Fruit fly (Drosophila melanogaster) whole organism, embryonic: ENCODE measurements around the gene CG10283.

Experiments
- Atf3 ChIP-seq: fragments of 200-800 bp; sonication (Bioruptor generic); optimal IDR thresholded peaks from 3 replicates; lab custom pipeline; 2016; ENCODE audit warnings: missing biosample characterization, missing genetic modification characterization
- BEAF-32 ChIP-seq: fragments of 200-800 bp; sonication (Bioruptor generic); optimal IDR thresholded peaks from 3 replicates; lab custom pipeline; 2017; ENCODE audit warnings: missing biosample characterization, missing genetic modification characterization, mild to moderate bottlenecking, moderate library complexity, missing genetic modification reagents
- CG10321 ChIP-seq: fragments of 200-800 bp; sonication (Bioruptor generic); IDR thresholded peaks from 2 replicates; pipeline ENCODE4 v1.3.6; 2022; ENCODE audit warnings: missing biosample characterization, missing genetic modification characterization
- CG11085 ChIP-seq: fragments of 200-800 bp; sonication (Bioruptor generic); IDR thresholded peaks from 2 replicates; pipeline ENCODE4 v1.3.6; 2022; ENCODE audit warnings: missing biosample characterization, missing genetic modification characterization
- CG11456 ChIP-seq: fragments of 200-800 bp; sonication (Bioruptor generic); IDR thresholded peaks from 3 replicates; pipeline ENCODE4 v1.3.6; 2022; ENCODE audit warnings: missing biosample characterization, missing genetic modification characterization
- CG13287 ChIP-seq: fragments of 200-800 bp; sonication (Bioruptor generic); IDR thresholded peaks from 2 replicates; pipeline ENCODE4 v1.3.6; 2022; ENCODE audit warnings: missing biosample characterization, missing genetic modification characterization; ENCODE audit not compliant: partially characterized antibody
- CG14014 ChIP-seq: fragments of 200-800 bp; sonication (Bioruptor generic); IDR thresholded peaks from 2 replicates; pipeline ENCODE4 v1.3.6; 2022; ENCODE audit warnings: missing biosample characterization, missing genetic modification characterization
- CG16815 ChIP-seq: fragments of 200-800 bp; sonication (Bioruptor generic); optimal IDR thresholded peaks from 3 replicates; lab custom pipeline; 2017; ENCODE audit warnings: missing biosample characterization, mild to moderate bottlenecking, missing genetic modification characterization
- CG17359 ChIP-seq: fragments of 200-800 bp; sonication (Bioruptor generic); optimal IDR thresholded peaks from 3 replicates; lab custom pipeline; 2018; ENCODE audit warnings: missing biosample characterization, mild to moderate bottlenecking, missing genetic modification characterization, moderate library complexity
- CG3995 ChIP-seq: fragments of 200-800 bp; sonication (Bioruptor generic); optimal IDR thresholded peaks from 3 replicates; lab custom pipeline; 2016; ENCODE audit warnings: missing biosample characterization, missing genetic modification characterization
- CG6813 ChIP-seq: fragments of 200-800 bp; sonication (Bioruptor generic); optimal IDR thresholded peaks from 2 replicates; lab custom pipeline; 2017; ENCODE audit warnings: missing biosample characterization, missing genetic modification characterization, mild to moderate bottlenecking, moderate library complexity, missing genetic modification reagents
- CG7357 ChIP-seq: fragments of 200-800 bp; sonication (Bioruptor generic); IDR thresholded peaks from 3 replicates; pipeline ENCODE4 v1.3.6; 2022; ENCODE audit warnings: missing biosample characterization, missing genetic modification characterization
- CG8359 ChIP-seq: fragments of 200-800 bp; sonication (Bioruptor generic); optimal IDR thresholded peaks from 2 replicates; lab custom pipeline; 2017; ENCODE audit warnings: missing biosample characterization, mild to moderate bottlenecking, missing genetic modification characterization, borderline replicate concordance
- Chrac-16 ChIP-seq: fragments of 200-800 bp; sonication (Bioruptor generic); optimal IDR thresholded peaks from 3 replicates; lab custom pipeline; 2016; ENCODE audit warnings: missing biosample characterization, missing genetic modification characterization
- Dbx ChIP-seq: fragments of 200-800 bp; sonication (Bioruptor generic); IDR thresholded peaks from 3 replicates; pipeline ENCODE4 v1.3.6; 2022; ENCODE audit warnings: missing biosample characterization, missing genetic modification characterization
- Dll ChIP-seq: fragments of 200-800 bp; sonication (Bioruptor generic); IDR thresholded peaks from 4 replicates; pipeline ENCODE4 v1.3.6; 2022; ENCODE audit warnings: missing biosample characterization, missing genetic modification characterization; ENCODE audit not compliant: partially characterized antibody
- Dp ChIP-seq: fragments of 200-800 bp; sonication (Bioruptor generic); optimal IDR thresholded peaks from 2 replicates; lab custom pipeline; 2018; ENCODE audit warnings: missing biosample characterization, mild to moderate bottlenecking, missing genetic modification characterization, moderate library complexity
- Ets97D ChIP-seq: fragments of 200-800 bp; sonication (Bioruptor generic); optimal IDR thresholded peaks from 3 replicates; lab custom pipeline; 2016; ENCODE audit warnings: missing biosample characterization, missing genetic modification characterization
- HmgD ChIP-seq: fragments of 200-800 bp; sonication (Bioruptor generic); optimal IDR thresholded peaks from 3 replicates; lab custom pipeline; 2016; ENCODE audit warnings: missing biosample characterization, missing genetic modification characterization
- MTF-1 ChIP-seq: fragments of 200-800 bp; sonication (Bioruptor generic); optimal IDR thresholded peaks from 2 replicates; lab custom pipeline; 2018; ENCODE audit warnings: missing biosample characterization, mild to moderate bottlenecking, missing genetic modification characterization, borderline replicate concordance
- Med ChIP-seq: fragments of 200-800 bp; sonication (Bioruptor generic); peaks from one replicate; lab custom pipeline; 2016; ENCODE audit warnings: missing biosample characterization, missing genetic modification characterization, mild to moderate bottlenecking, inconsistent platforms, moderate library complexity
- NC2α ChIP-seq: fragments of 200-800 bp; sonication (Bioruptor generic); optimal IDR thresholded peaks from 2 replicates; lab custom pipeline; 2016; ENCODE audit warnings: missing biosample characterization, missing genetic modification characterization
- Nf-YA ChIP-seq: fragments of 200-800 bp; sonication (Bioruptor generic); IDR thresholded peaks from 2 replicates; pipeline ENCODE4 v1.3.6; 2022; ENCODE audit warnings: missing biosample characterization, missing genetic modification characterization
- Opbp ChIP-seq: fragments of 200-800 bp; sonication (Bioruptor generic); IDR thresholded peaks from 3 replicates; pipeline ENCODE4 v1.3.6; 2022; ENCODE audit warnings: missing biosample characterization, missing genetic modification characterization; ENCODE audit not compliant: partially characterized antibody
- Ptx1 ChIP-seq: fragments of 200-800 bp; sonication (Bioruptor generic); IDR thresholded peaks from 2 replicates; pipeline ENCODE4 v1.3.6; 2022; ENCODE audit warnings: missing biosample characterization, missing genetic modification characterization
- Trl ChIP-seq, 3 experiments: fragments of >200 bp in 2 of 3; fragments of 200-800 bp in 1 of 3; sonication (Bioruptor generic) in 1 of 3; optimal IDR thresholded peaks; 2 replicates in 1 of 3; 3 replicates in 2 of 3; lab custom pipeline; 2016 to 2017; ENCODE audit warnings: missing biosample characterization in 1 of 3, missing genetic modification characterization in 1 of 3
- abd-A ChIP-seq: fragments of 200-800 bp; sonication (Bioruptor generic); optimal IDR thresholded peaks from 3 replicates; lab custom pipeline; 2019; ENCODE audit warnings: missing biosample characterization, mild to moderate bottlenecking, missing genetic modification characterization, moderate library complexity
- ap ChIP-seq: fragments of 200-800 bp; sonication (Bioruptor generic); IDR thresholded peaks from 2 replicates; pipeline ENCODE4 v1.3.6; 2022; ENCODE audit warnings: missing biosample characterization, missing genetic modification characterization
- chm ChIP-seq: fragments of 200-800 bp; sonication (Bioruptor generic); IDR thresholded peaks from 2 replicates; pipeline ENCODE4 v1.3.6; 2022; ENCODE audit warnings: missing biosample characterization, missing genetic modification characterization
- ems ChIP-seq: fragments of 200-800 bp; sonication (Bioruptor generic); optimal IDR thresholded peaks from 3 replicates; lab custom pipeline; 2016; ENCODE audit warnings: missing biosample characterization, missing genetic modification characterization
- ewg ChIP-seq: fragments of 200-800 bp; sonication (Bioruptor generic); optimal IDR thresholded peaks from 3 replicates; lab custom pipeline; 2017; ENCODE audit warnings: mild to moderate bottlenecking, missing biosample characterization, missing genetic modification reagents, missing genetic modification characterization
- eyg ChIP-seq: fragments of 200-800 bp; sonication (Bioruptor generic); optimal IDR thresholded peaks from 3 replicates; lab custom pipeline; 2016; ENCODE audit warnings: missing biosample characterization, missing genetic modification characterization
- gcm2 ChIP-seq: fragments of 200-800 bp; sonication (Bioruptor generic); optimal IDR thresholded peaks from 2 replicates; lab custom pipeline; 2016; ENCODE audit warnings: missing biosample characterization, missing genetic modification characterization
- grau ChIP-seq: fragments of 200-800 bp; optimal IDR thresholded peaks from 3 replicates; lab custom pipeline; 2019; ENCODE audit warnings: missing biosample characterization, mild to moderate bottlenecking, missing genetic modification characterization, moderate library complexity
- kay ChIP-seq: fragments of 200-800 bp; sonication (Bioruptor generic); optimal IDR thresholded peaks from 2 replicates; lab custom pipeline; 2016; ENCODE audit warnings: missing biosample characterization, missing genetic modification characterization
- ken ChIP-seq: fragments of 200-800 bp; sonication (Bioruptor generic); IDR thresholded peaks from 3 replicates; pipeline ENCODE4 v1.3.6; 2022; ENCODE audit warnings: missing biosample characterization, missing genetic modification characterization
- lilli ChIP-seq: fragments of 200-800 bp; sonication (Bioruptor generic); optimal IDR thresholded peaks from 3 replicates; lab custom pipeline; 2016; ENCODE audit warnings: missing biosample characterization, missing genetic modification characterization
- luna ChIP-seq: fragments of 200-800 bp; sonication (Bioruptor generic); optimal IDR thresholded peaks from 2 replicates; lab custom pipeline; 2016; ENCODE audit warnings: missing biosample characterization, missing genetic modification characterization
- maf-S ChIP-seq: fragments of 200-800 bp; sonication (Bioruptor generic); optimal IDR thresholded peaks from 2 replicates; lab custom pipeline; 2016; ENCODE audit warnings: missing biosample characterization, missing genetic modification characterization
- mirr ChIP-seq: fragments of 200-800 bp; sonication (Bioruptor generic); optimal IDR thresholded peaks from 3 replicates; lab custom pipeline; 2018; ENCODE audit warnings: missing biosample characterization, mild to moderate bottlenecking, missing genetic modification characterization
- otp ChIP-seq: fragments of 200-800 bp; sonication (Bioruptor generic); IDR thresholded peaks from 3 replicates; pipeline ENCODE4, ENCODE4 v1.3.6; 2022; ENCODE audit warnings: missing biosample characterization, missing genetic modification characterization
- pb ChIP-seq: fragments of 200-800 bp; sonication (Bioruptor generic); optimal IDR thresholded peaks from 3 replicates; lab custom pipeline; 2016; ENCODE audit warnings: missing biosample characterization, missing genetic modification characterization
- peb ChIP-seq: fragments of 200-800 bp; sonication (Bioruptor generic); IDR thresholded peaks from 2 replicates; pipeline ENCODE4 v1.3.6; 2022; ENCODE audit warnings: missing biosample characterization, missing genetic modification characterization
- prd ChIP-seq, 3 experiments: fragments of >200 bp in 2 of 3; fragments of 200-800 bp in 1 of 3; sonication (Bioruptor generic) in 1 of 3; optimal IDR thresholded peaks in 2 of 3; IDR thresholded peaks in 1 of 3; 2 replicates in 2 of 3; 3 replicates in 1 of 3; pipeline versions ENCODE4 v1.3.6 to Lab custom; 2017 to 2022; ENCODE audit warnings: missing biosample characterization in 1 of 3, missing genetic modification characterization in 1 of 3
- pros ChIP-seq: fragments of 200-800 bp; sonication (Bioruptor generic); optimal IDR thresholded peaks from 3 replicates; lab custom pipeline; 2019; ENCODE audit warnings: missing biosample characterization, mild to moderate bottlenecking, missing genetic modification characterization, moderate library complexity
- sim ChIP-seq: fragments of 200-800 bp; sonication (Bioruptor generic); IDR thresholded peaks from 2 replicates; pipeline ENCODE4 v1.3.6; 2022; ENCODE audit warnings: missing biosample characterization, missing genetic modification characterization
- sqz ChIP-seq: fragments of 200-800 bp; sonication (Bioruptor generic); optimal IDR thresholded peaks from 3 replicates; lab custom pipeline; 2018; ENCODE audit warnings: missing biosample characterization, mild to moderate bottlenecking, missing genetic modification characterization
- stc ChIP-seq: fragments of 200-800 bp; sonication (Bioruptor generic); IDR thresholded peaks from 2 replicates; pipeline ENCODE4 v1.3.6; 2022; ENCODE audit warnings: missing biosample characterization, missing genetic modification characterization
- tll ChIP-seq, 2 experiments: fragments of 200-800 bp in 1 of 2; fragments of >200 bp in 1 of 2; sonication (Bioruptor generic) in 1 of 2; optimal IDR thresholded peaks; 2 replicates each; lab custom pipeline; 2017 to 2019; ENCODE audit warnings: missing biosample characterization in 2 of 2, missing genetic modification characterization in 2 of 2, mild to moderate bottlenecking in 1 of 2, moderate library complexity in 1 of 2
- vnd ChIP-seq: fragments of 200-800 bp; sonication (Bioruptor generic); IDR thresholded peaks from 3 replicates; pipeline ENCODE4 v1.3.6; 2022; ENCODE audit warnings: missing biosample characterization, missing genetic modification characterization; ENCODE audit not compliant: partially characterized antibody
- z ChIP-seq: fragments of 200-800 bp; sonication (Bioruptor generic); IDR thresholded peaks from 3 replicates; pipeline ENCODE4 v1.3.6; 2022; ENCODE audit warnings: missing biosample characterization, missing genetic modification characterization

Gene CG10283

DNA sequence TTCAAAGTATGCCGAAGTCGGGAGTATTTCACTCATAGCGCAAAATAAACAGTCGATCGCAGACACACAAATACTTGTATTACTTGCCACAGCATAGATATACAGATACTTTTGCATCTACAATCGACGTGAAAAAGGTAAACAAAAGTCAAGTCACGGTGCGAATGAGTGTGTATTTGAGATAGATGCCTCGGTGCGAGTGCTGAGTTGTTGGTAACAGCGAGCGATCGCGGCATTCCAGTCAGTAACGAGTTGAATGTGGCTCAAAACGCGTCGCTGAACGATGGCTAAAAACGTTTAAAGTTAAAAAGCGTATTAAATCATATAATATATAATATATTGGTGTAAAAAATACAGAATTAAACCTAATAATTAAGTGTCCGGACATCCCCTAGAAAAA, 898 bp upstream of the CG10283 start, which contains the start of gene grnd:
TSS of gene grnd (plus strand) at position 207 of the 400 bp plus-strand sequence.
- TF ChIP-seq stc (GFP tag; lab: Robert Waterston, UW), result no peak
- no peak for TF ChIP-seq peb (GFP tag; lab: Robert Waterston, UW)
- TF ChIP-seq NC2α (GFP tag; lab: Kevin White, UChicago), result no peak
- peak; percentile 29 for TF ChIP-seq pros (GFP tag; lab: Kevin White, UChicago)
- TF ChIP-seq Dbx (GFP tag; lab: Robert Waterston, UW), result no peak
- no peak for TF ChIP-seq CG8359
- TF ChIP-seq sim, result no peak
- no peak for TF ChIP-seq Dp (GFP tag; lab: Kevin White, UChicago)
- peak; percentile 73 for TF ChIP-seq CG3995 (GFP tag; lab: Kevin White, UChicago)
- no peak for TF ChIP-seq prd (optimal IDR thresholded peaks at IDR 0.05; lab: Kevin White, UChicago)
- no peak for TF ChIP-seq prd (GFP tag; IDR thresholded peaks at IDR 0.05; lab: Robert Waterston, UW)
- no peak for TF ChIP-seq CG11456 (GFP tag; lab: Robert Waterston, UW)
- no peak for TF ChIP-seq grau (tag; lab: Kevin White, UChicago)
- no peak for TF ChIP-seq Ptx1
- no peak for TF ChIP-seq CG6813 (GFP tag; lab: Kevin White, UChicago)
- TF ChIP-seq CG13287, result peak; percentile 15; the same call in 1 of the 2 replicates
- TF ChIP-seq Ets97D, result no peak
- no peak for TF ChIP-seq chm (GFP tag; lab: Robert Waterston, UW)
- TF ChIP-seq Opbp, result no peak
- TF ChIP-seq maf-S (GFP tag; lab: Kevin White, UChicago), result no peak
- no peak for TF ChIP-seq ap (GFP tag; lab: Robert Waterston, UW)
- TF ChIP-seq abd-A (tag; lab: Kevin White, UChicago), result no peak
- no peak for TF ChIP-seq ems
- TF ChIP-seq ewg (GFP tag; lab: Kevin White, UChicago), result no peak
- TF ChIP-seq eyg (GFP tag; lab: Kevin White, UChicago), result no peak
- TF ChIP-seq lilli, result no peak
- no peak for TF ChIP-seq otp (GFP tag; lab: Robert Waterston, UW)
- no peak for TF ChIP-seq BEAF-32
- no peak for TF ChIP-seq CG16815 (GFP tag; lab: Kevin White, UChicago)
- no peak for TF ChIP-seq ken (GFP tag; lab: Robert Waterston, UW)
- TF ChIP-seq luna, result no peak
- TF ChIP-seq sqz, result no peak
- no peak for TF ChIP-seq MTF-1 (GFP tag; lab: Kevin White, UChicago)
- TF ChIP-seq Nf-YA (GFP tag; lab: Robert Waterston, UW), result no peak
- no peak for TF ChIP-seq kay (GFP tag; lab: Kevin White, UChicago)
- no peak for TF ChIP-seq Chrac-16 (GFP tag; lab: Kevin White, UChicago)
- no peak for TF ChIP-seq gcm2 (GFP tag; lab: Kevin White, UChicago)
- no peak for TF ChIP-seq vnd (GFP tag; lab: Robert Waterston, UW)
- TF ChIP-seq Dll (GFP tag; lab: Robert Waterston, UW), result no peak
- TF ChIP-seq CG10321, result no peak
- TF ChIP-seq CG7357 (GFP tag; lab: Robert Waterston, UW), result no peak
- peak; percentile 95 for TF ChIP-seq z
- TF ChIP-seq CG14014 (GFP tag; lab: Robert Waterston, UW), result no peak
- TF ChIP-seq HmgD, result no peak
- TF ChIP-seq tll (GFP tag; optimal IDR thresholded peaks at IDR 0.05; lab: Kevin White, UChicago), result peak in 1 of 2 experiments; percentile 80
- TF ChIP-seq CG17359 (tag; lab: Kevin White, UChicago), result no peak
- TF ChIP-seq Atf3, result no peak
- no peak for TF ChIP-seq CG11085 (GFP tag; lab: Robert Waterston, UW)
- no peak for TF ChIP-seq pb
- no peak for TF ChIP-seq Trl (optimal IDR thresholded peaks at IDR 0.05; lab: Kevin White, UChicago)
- no peak for TF ChIP-seq Trl (GFP tag; optimal IDR thresholded peaks at IDR 0.05; lab: Kevin White, UChicago)
- TF ChIP-seq mirr (GFP tag; lab: Kevin White, UChicago), result peak; percentile 16
- no peak for TF ChIP-seq Med (GFP tag; lab: Kevin White, UChicago)
